Worm (Caenorhabditis elegans): ENCODE data around the gene hpx-2.

- TF ChIP-seq pha-4 (tag; optimal IDR thresholded peaks at IDR 0.05) (no peak), ceh-16 (tag; optimal IDR thresholded peaks at IDR 0.05) (no peak), skn-1 (tag; optimal IDR thresholded peaks at IDR 0.05) (no peak), nhr-11 (tag; optimal IDR thresholded peaks at IDR 0.05) (no peak), lin-39 (tag; optimal IDR thresholded peaks at IDR 0.05) (no peak), elt-1 (tag; optimal IDR thresholded peaks at IDR 0.05) (no peak), nhr-67 (tag; optimal IDR thresholded peaks at IDR 0.05) (no peak), elt-2 (tag; optimal IDR thresholded peaks at IDR 0.05) (no peak), ceh-82 (tag; optimal IDR thresholded peaks at IDR 0.05) (no peak), fos-1 (tag; optimal IDR thresholded peaks at IDR 0.05) (no peak), zag-1 (tag; optimal IDR thresholded peaks at IDR 0.05) (no peak), pqm-1 (tag; optimal IDR thresholded peaks at IDR 0.05) (no peak), nhr-237 (tag; optimal IDR thresholded peaks at IDR 0.05) (no peak)
These were observed 6.1 kb downstream of the hpx-2 start, which contains the start of gene srx-134 for ce11 chrV:13856376-13856775.

All from whole organism, L3 larva.